Fruit fly (Drosophila melanogaster): Measurements from ENCODE around the gene Hap40.

DNA sequence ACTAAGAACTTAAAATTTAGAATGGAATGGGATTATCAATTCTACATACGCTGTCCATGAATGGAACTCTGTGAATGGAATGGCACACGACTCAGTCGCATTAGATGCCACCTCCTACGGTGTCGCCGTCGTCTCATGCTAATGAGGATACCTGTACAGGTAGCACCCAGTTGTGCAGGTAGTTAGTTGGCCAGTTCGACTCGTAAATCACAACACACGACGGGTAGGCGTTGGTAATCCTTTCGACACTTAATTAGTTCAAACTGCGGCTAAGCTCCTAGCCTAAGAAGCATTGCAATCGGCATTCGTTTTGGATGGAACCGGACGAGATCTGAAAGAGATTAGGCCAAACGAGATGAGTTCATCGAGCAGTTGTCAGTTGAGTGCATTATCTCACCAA, 19.5 kb upstream of the Hap40 start:
- no peak for TF ChIP-seq EcR (GFP tag; optimal IDR thresholded peaks at IDR 0.05)
- TF ChIP-seq Pif1B (GFP tag; optimal IDR thresholded peaks at IDR 0.05), result no peak
- TF ChIP-seq CG4496 (GFP tag; IDR thresholded peaks at IDR 0.05), result no peak
- no peak for TF ChIP-seq CG13204 (GFP tag; optimal IDR thresholded peaks at IDR 0.05)

Data from whole organism, pupa.